Fruit fly (Drosophila melanogaster): ENCODE results near the gene CG7514.

- no peak for TF ChIP-seq EcR (GFP tag; optimal IDR thresholded peaks at IDR 0.05)
- TF ChIP-seq pan (optimal IDR thresholded peaks at IDR 0.05) = no peak
- no peak for TF ChIP-seq psq (optimal IDR thresholded peaks at IDR 0.05)
Observed at dm6 chr3L:4709790-4710189, 21.2 kb upstream of the CG7514 start, which contains the start of gene CG13712.

All from whole organism.